Fruit fly (Drosophila melanogaster) whole organism, prepupa: Measurements from ENCODE around the gene Syx5.

Experiments
- CG10631 ChIP-seq: fragments of 200-800 bp; sonication (Bioruptor generic); optimal IDR thresholded peaks from 2 replicates; lab custom pipeline; 2016; ENCODE audit warnings: missing biosample characterization, missing genetic modification characterization
- CG10669 ChIP-seq: fragments of 200-800 bp; sonication (Bioruptor generic); optimal IDR thresholded peaks from 3 replicates; lab custom pipeline; 2018; ENCODE audit warnings: missing biosample characterization, mild to moderate bottlenecking, missing genetic modification characterization, moderate library complexity
- CG11762 ChIP-seq: fragments of 200-800 bp; sonication (Bioruptor generic); optimal IDR thresholded peaks from 3 replicates; lab custom pipeline; 2016; ENCODE audit warnings: missing biosample characterization, missing genetic modification characterization; ENCODE audit not compliant: insufficient read depth
- CG15336 ChIP-seq: fragments of 200-800 bp; sonication (Bioruptor generic); IDR thresholded peaks from 2 replicates; pipeline ENCODE4 v1.3.6; 2022; ENCODE audit warnings: missing biosample characterization, missing genetic modification characterization
- CG3032 ChIP-seq: fragments of 200-800 bp; optimal IDR thresholded peaks from 2 replicates; lab custom pipeline; 2019; ENCODE audit warnings: missing biosample characterization, mild to moderate bottlenecking, missing genetic modification characterization, moderate library complexity
- CG3919 ChIP-seq: fragments of 200-800 bp; sonication (Bioruptor generic); optimal IDR thresholded peaks from 3 replicates; lab custom pipeline; 2016; ENCODE audit warnings: missing biosample characterization, missing genetic modification characterization
- CG4318 ChIP-seq: fragments of 200-800 bp; sonication (Bioruptor generic); optimal IDR thresholded peaks from 3 replicates; lab custom pipeline; 2017; ENCODE audit warnings: missing biosample characterization, mild to moderate bottlenecking, missing genetic modification characterization
- CG6792 ChIP-seq: fragments of 200-800 bp; sonication (Bioruptor generic); optimal IDR thresholded peaks from 3 replicates; lab custom pipeline; 2016; ENCODE audit warnings: missing biosample characterization, missing genetic modification characterization
- CG6808 ChIP-seq: fragments of 200-800 bp; sonication (Bioruptor generic); optimal IDR thresholded peaks from 3 replicates; lab custom pipeline; 2017; ENCODE audit warnings: missing biosample characterization, missing genetic modification characterization, mild to moderate bottlenecking, moderate library complexity, missing genetic modification reagents
- CG7368 ChIP-seq: fragments of 200-800 bp; sonication (Bioruptor generic); optimal IDR thresholded peaks from 3 replicates; lab custom pipeline; 2016; ENCODE audit warnings: missing biosample characterization, missing genetic modification characterization
- CG8119 ChIP-seq: fragments of 200-800 bp; sonication (Bioruptor generic); IDR thresholded peaks from 3 replicates; pipeline ENCODE4 v1.3.6; 2022; ENCODE audit warnings: missing biosample characterization, missing genetic modification characterization
- Eip75B ChIP-seq: fragments of 200-800 bp; sonication (Bioruptor generic); optimal IDR thresholded peaks from 3 replicates; lab custom pipeline; 2016; ENCODE audit warnings: missing biosample characterization, missing genetic modification characterization
- Eip78C ChIP-seq: fragments of 200-800 bp; sonication (Bioruptor generic); peaks from one replicate; lab custom pipeline; 2016; ENCODE audit warnings: missing biosample characterization, missing genetic modification characterization
- Eip93F ChIP-seq: fragments of 200-800 bp; sonication (Bioruptor generic); optimal IDR thresholded peaks from 2 replicates; lab custom pipeline; 2016; ENCODE audit warnings: missing biosample characterization, mild to moderate bottlenecking, missing genetic modification characterization
- Ets96B ChIP-seq: fragments of 200-800 bp; optimal IDR thresholded peaks from 2 replicates; lab custom pipeline; 2019; ENCODE audit warnings: missing biosample characterization, mild to moderate bottlenecking, missing genetic modification characterization, moderate library complexity
- Hr4 ChIP-seq: fragments of 200-800 bp; sonication (Bioruptor generic); optimal IDR thresholded peaks from 3 replicates; lab custom pipeline; 2016; ENCODE audit warnings: missing biosample characterization, missing genetic modification characterization
- OdsH ChIP-seq: fragments of 200-800 bp; sonication (Bioruptor generic); optimal IDR thresholded peaks from 3 replicates; lab custom pipeline; 2016; ENCODE audit warnings: missing biosample characterization, missing genetic modification characterization
- Sox14 ChIP-seq: fragments of 200-800 bp; sonication (Bioruptor generic); optimal IDR thresholded peaks from 3 replicates; lab custom pipeline; 2016; ENCODE audit warnings: missing biosample characterization, missing genetic modification characterization
- achi ChIP-seq: fragments of 200-800 bp; sonication (Bioruptor generic); optimal IDR thresholded peaks from 3 replicates; lab custom pipeline; 2016; ENCODE audit warnings: missing biosample characterization, missing genetic modification characterization
- acj6 ChIP-seq: fragments of 200-800 bp; sonication (Bioruptor generic); optimal IDR thresholded peaks from 3 replicates; lab custom pipeline; 2016; ENCODE audit warnings: missing biosample characterization, missing genetic modification characterization
- dsx ChIP-seq: fragments of 200-800 bp; optimal IDR thresholded peaks from 3 replicates; lab custom pipeline; 2019; ENCODE audit warnings: missing biosample characterization, mild to moderate bottlenecking, missing genetic modification characterization, moderate library complexity; ENCODE audit not compliant: poor library complexity, severe bottlenecking
- eg ChIP-seq: fragments of 200-800 bp; sonication (Bioruptor generic); IDR thresholded peaks from 3 replicates; pipeline ENCODE4 v1.3.6; 2022; ENCODE audit warnings: missing biosample characterization, missing genetic modification characterization
- fd59A ChIP-seq: fragments of 200-800 bp; sonication (Bioruptor generic); optimal IDR thresholded peaks from 2 replicates; lab custom pipeline; 2017; ENCODE audit warnings: missing biosample characterization, mild to moderate bottlenecking, missing genetic modification characterization, missing genetic modification reagents
- fkh ChIP-seq: fragments of 200-800 bp; sonication (Bioruptor generic); optimal IDR thresholded peaks from 3 replicates; lab custom pipeline; 2017; ENCODE audit warnings: missing biosample characterization, mild to moderate bottlenecking, missing genetic modification characterization, moderate library complexity
- net ChIP-seq: fragments of 200-800 bp; sonication (Bioruptor generic); optimal IDR thresholded peaks from 3 replicates; lab custom pipeline; 2016; ENCODE audit warnings: missing biosample characterization, missing genetic modification characterization
- salr ChIP-seq, 2 experiments: fragments of 200-800 bp; sonication (Bioruptor generic); optimal IDR thresholded peaks; 3 replicates each; lab custom pipeline; 2016 to 2018; ENCODE audit warnings: missing biosample characterization in 2 of 2, missing genetic modification characterization in 2 of 2, mild to moderate bottlenecking in 1 of 2
- spab ChIP-seq: fragments of 200-800 bp; sonication (Bioruptor generic); optimal IDR thresholded peaks from 2 replicates; lab custom pipeline; 2017; ENCODE audit warnings: missing biosample characterization, mild to moderate bottlenecking, missing genetic modification characterization, missing genetic modification reagents
- ss ChIP-seq, 2 experiments: fragments of 200-800 bp; sonication (Bioruptor generic); optimal IDR thresholded peaks; 2 replicates in 1 of 2; 3 replicates in 1 of 2; lab custom pipeline; 2017 to 2018; ENCODE audit warnings: mild to moderate bottlenecking in 2 of 2, missing biosample characterization in 2 of 2, missing genetic modification characterization in 2 of 2, moderate library complexity in 1 of 2
- svp ChIP-seq: fragments of 200-800 bp; sonication (Bioruptor generic); peaks from one replicate; lab custom pipeline; 2016; ENCODE audit warnings: missing biosample characterization, missing genetic modification characterization
- topi ChIP-seq: fragments of 200-800 bp; sonication (Bioruptor generic); optimal IDR thresholded peaks from 3 replicates; lab custom pipeline; 2016; ENCODE audit warnings: missing biosample characterization, missing genetic modification characterization
- vri ChIP-seq: fragments of 200-800 bp; sonication (Bioruptor generic); optimal IDR thresholded peaks from 3 replicates; lab custom pipeline; 2016; ENCODE audit warnings: missing biosample characterization, mild to moderate bottlenecking, missing genetic modification characterization

The Syx5 gene

dm6 chr2L:16261576-16262217 is 45.4 kb upstream of the Syx5 start, which contains the start of the genes twe and CG4935:
Gene twe, minus strand, starts transcription at chr2L:16261877.
Gene CG4935, plus strand, starts transcription at chr2L:16262141.
- TF ChIP-seq Hr4 (GFP tag; lab: Kevin White, UChicago) (peak; percentile 71), achi (GFP tag; lab: Kevin White, UChicago) (peak; percentile 61), net (GFP tag; lab: Kevin White, UChicago) (peak; percentile 46), fkh (peak; percentile 5), salr (GFP tag; optimal IDR thresholded peaks at IDR 0.05; lab: Kevin White, UChicago) (peak in 1 of 2 experiments; percentile 51), CG4318 (GFP tag; lab: Kevin White, UChicago) (no peak), eg (GFP tag; lab: Robert Waterston, UW) (no peak), spab (GFP tag; lab: Kevin White, UChicago) (no peak), Eip78C (GFP tag; lab: Kevin White, UChicago) (peak; percentile 55), Sox14 (GFP tag; lab: Kevin White, UChicago) (peak; percentile 35), OdsH (GFP tag; lab: Kevin White, UChicago) (peak; percentile 42), CG10631 (GFP tag; lab: Kevin White, UChicago) (peak; percentile 15), CG7368 (no peak)
- TF ChIP-seq, all 60 proteins: peak for 9

- no peak for TF ChIP-seq CG10631 (GFP tag; lab: Kevin White, UChicago)
Observed at dm6 chr2L:16263723-16264122, 43.4 kb upstream of the Syx5 start.

- peak; percentile 33 for TF ChIP-seq Ets96B (tag; lab: Kevin White, UChicago)
- no peak for TF ChIP-seq svp (GFP tag; lab: Kevin White, UChicago)
- peak; percentile 41 for TF ChIP-seq CG10669 (GFP tag; lab: Kevin White, UChicago)
- TF ChIP-seq ss (GFP tag; optimal IDR thresholded peaks at IDR 0.05; lab: Kevin White, UChicago), result peak; percentile 28 to 77
- TF ChIP-seq CG8119 (GFP tag; lab: Robert Waterston, UW), result no peak
- TF ChIP-seq dsx (GFP tag; lab: Kevin White, UChicago), result peak; percentile 98
- TF ChIP-seq CG6808, result peak; percentile 31
- TF ChIP-seq topi (GFP tag; lab: Kevin White, UChicago), result peak; percentile 15
- TF ChIP-seq CG6792 (GFP tag; lab: Kevin White, UChicago), result peak; percentile 13
- no peak for TF ChIP-seq CG4318 (GFP tag; lab: Kevin White, UChicago)
- TF ChIP-seq spab (GFP tag; lab: Kevin White, UChicago), result peak; percentile 17
- TF ChIP-seq Eip93F, result no peak
- peak; percentile 44 for TF ChIP-seq OdsH (GFP tag; lab: Kevin White, UChicago)
- TF ChIP-seq CG11762, result peak; percentile 22
- TF ChIP-seq CG3919 (GFP tag; lab: Kevin White, UChicago), result peak; percentile 5
- peak; percentile 18 for TF ChIP-seq acj6 (GFP tag; lab: Kevin White, UChicago)
- TF ChIP-seq Hr4 (GFP tag; lab: Kevin White, UChicago), result peak; percentile 32
- TF ChIP-seq Sox14 (GFP tag; lab: Kevin White, UChicago), result peak; percentile 0
- TF ChIP-seq Eip78C (GFP tag; lab: Kevin White, UChicago), result peak; percentile 76
- TF ChIP-seq CG3032 (tag; lab: Kevin White, UChicago), result peak; percentile 55
- peak; percentile 54 for TF ChIP-seq Eip75B
- TF ChIP-seq CG10631 (GFP tag; lab: Kevin White, UChicago), result peak; percentile 52
- no peak for TF ChIP-seq vri (GFP tag; lab: Kevin White, UChicago)
- no peak for TF ChIP-seq CG15336 (GFP tag; lab: Robert Waterston, UW)
- TF ChIP-seq achi (GFP tag; lab: Kevin White, UChicago), result peak; percentile 31
- TF ChIP-seq fd59A (GFP tag; lab: Kevin White, UChicago), result peak; percentile 42
Observed at dm6 chr2L:16267159-16268065, 39.7 kb upstream of the Syx5 start.
